ENCODE assay signal across 2 worm cellular contexts in genomic region chrII:11345570-11346029, ce11.
TF ChIP-seq lines count a peak whose summit lies in the region.

TSS of gene nduf-11 (minus strand) at chrII:11345620.

TF ChIP-seq in whole organism, L1 larva, 84 proteins besides CTCF, POLR2A, EP300 and RAD21 (continued from another document):
- no peak for TF ChIP-seq C34B4.2 (tag; optimal IDR thresholded peaks at IDR 0.05; lab: Kevin White, UChicago)
- peak; percentile 87 for TF ChIP-seq nhr-90 (tag; optimal IDR thresholded peaks at IDR 0.05; lab: Kevin White, UChicago; ENCODE audit: poor library complexity)
- peak; percentile 63 for TF ChIP-seq F16B12.6 (tag; optimal IDR thresholded peaks at IDR 0.05; lab: Kevin White, UChicago)
- TF ChIP-seq blmp-1 (tag; optimal IDR thresholded peaks at IDR 0.05; lab: Kevin White, UChicago) = peak; percentile 70
- peak; percentile 66 for TF ChIP-seq nhr-11 (tag; optimal IDR thresholded peaks at IDR 0.05; lab: Kevin White, UChicago)
- no peak for TF ChIP-seq nhr-84 (tag; optimal IDR thresholded peaks at IDR 0.05; lab: Kevin White, UChicago)
- peak; percentile 95 to 98 for TF ChIP-seq lin-35 (GFP tag; optimal IDR thresholded peaks at IDR 0.05; lab: Kevin White, UChicago)
- TF ChIP-seq fos-1 (tag; optimal IDR thresholded peaks at IDR 0.05; lab: Kevin White, UChicago) = peak; percentile 77
- TF ChIP-seq mdl-1 (tag; optimal IDR thresholded peaks at IDR 0.05; lab: Kevin White, UChicago) = peak in 1 of 2 experiments; percentile 80
- peak; percentile 45 for TF ChIP-seq aly-2 (tag; optimal IDR thresholded peaks at IDR 0.05; lab: Kevin White, UChicago)
- TF ChIP-seq egl-27 (tag; optimal IDR thresholded peaks at IDR 0.05; lab: Kevin White, UChicago) = no peak
- TF ChIP-seq zag-1 (tag; optimal IDR thresholded peaks at IDR 0.05; lab: Kevin White, UChicago) = no peak
- peak in 2 of 6 experiments; percentile 64 to 91 for TF ChIP-seq elt-3 (tag; optimal IDR thresholded peaks at IDR 0.05; lab: Kevin White, UChicago)
- peak; percentile 87 for TF ChIP-seq swsn-7 (tag; optimal IDR thresholded peaks at IDR 0.05; lab: Kevin White, UChicago)
- no peak for TF ChIP-seq ceh-63 (GFP tag; optimal IDR thresholded peaks at IDR 0.05; lab: Kevin White, UChicago)
- no peak for TF ChIP-seq hlh-17 (GFP tag; optimal IDR thresholded peaks at IDR 0.05; lab: Kevin White, UChicago; ENCODE audit: borderline replicate concordance)
- peak; percentile 23 for TF ChIP-seq fkh-10 (GFP tag; optimal IDR thresholded peaks at IDR 0.05; lab: Kevin White, UChicago)
- TF ChIP-seq ztf-4 (tag; optimal IDR thresholded peaks at IDR 0.05; lab: Kevin White, UChicago) = peak; percentile 70
- TF ChIP-seq Y116A8C.19 (tag; optimal IDR thresholded peaks at IDR 0.05; lab: Kevin White, UChicago; ENCODE audit: borderline replicate concordance) = no peak
- TF ChIP-seq C04F5.9 (tag; optimal IDR thresholded peaks at IDR 0.05; lab: Kevin White, UChicago) = peak; percentile 72

TF ChIP-seq in whole organism, young adult, 124 proteins besides CTCF, POLR2A, EP300 and RAD21 (continued from another document):
- TF ChIP-seq nhr-90 (tag; optimal IDR thresholded peaks at IDR 0.05; lab: Kevin White, UChicago) = no peak
- TF ChIP-seq mel-28 (tag; optimal IDR thresholded peaks at IDR 0.05; lab: Kevin White, UChicago; ENCODE audit: borderline replicate concordance) = no peak
- TF ChIP-seq pha-4 (tag; optimal IDR thresholded peaks at IDR 0.05; lab: Kevin White, UChicago) = no peak
- TF ChIP-seq ztf-26 (tag; optimal IDR thresholded peaks at IDR 0.05; lab: Kevin White, UChicago) = peak; percentile 34
- peak; percentile 72 for TF ChIP-seq tlf-1 (GFP tag; optimal IDR thresholded peaks at IDR 0.05; lab: Kevin White, UChicago)
- TF ChIP-seq ceh-58 (GFP tag; IDR thresholded peaks at IDR 0.05; lab: Robert Waterston, UW) = no peak
- no peak for TF ChIP-seq T26A5.8 (tag; optimal IDR thresholded peaks at IDR 0.05; lab: Kevin White, UChicago)
- no peak for TF ChIP-seq unc-62 (GFP tag; optimal IDR thresholded peaks at IDR 0.05; lab: Kevin White, UChicago)
- TF ChIP-seq D2030.7 (GFP tag; IDR thresholded peaks at IDR 0.05; lab: Robert Waterston, UW) = 0 out of 2 replicates have a peak, but pooled peaks have one; percentile 23
- no peak for TF ChIP-seq mes-4 (tag; optimal IDR thresholded peaks at IDR 0.05; lab: Kevin White, UChicago)
- TF ChIP-seq Y53F4B.3 (GFP tag; IDR thresholded peaks at IDR 0.05; lab: Robert Waterston, UW) = no peak
- TF ChIP-seq Y95B8A.8 (GFP tag; IDR thresholded peaks at IDR 0.05; lab: Robert Waterston, UW) = 0 out of 2 replicates have a peak, but pooled peaks have one; percentile 11
- TF ChIP-seq nfyb-1 (GFP tag; IDR thresholded peaks at IDR 0.05; lab: Robert Waterston, UW) = peak; percentile 79
- no peak for TF ChIP-seq him-1 (tag; optimal IDR thresholded peaks at IDR 0.05; lab: Kevin White, UChicago)
- TF ChIP-seq T07F8.4 (tag; optimal IDR thresholded peaks at IDR 0.05; lab: Kevin White, UChicago) = no peak
- no peak for TF ChIP-seq ztf-22 (GFP tag; optimal IDR thresholded peaks at IDR 0.05; lab: Kevin White, UChicago)
- TF ChIP-seq lin-54 (GFP tag; optimal IDR thresholded peaks at IDR 0.05; lab: Kevin White, UChicago) = peak; percentile 96
- peak; percentile 69 for TF ChIP-seq xnd-1 (tag; optimal IDR thresholded peaks at IDR 0.05; lab: Kevin White, UChicago)
- no peak for TF ChIP-seq ccch-3 (GFP tag; optimal IDR thresholded peaks at IDR 0.05; lab: Kevin White, UChicago)
- no peak for TF ChIP-seq nhr-120 (GFP tag; IDR thresholded peaks at IDR 0.05; lab: Robert Waterston, UW)
- TF ChIP-seq F23B12.7 (tag; optimal IDR thresholded peaks at IDR 0.05; lab: Kevin White, UChicago; ENCODE audit: insufficient read depth) = peak; percentile 74
- TF ChIP-seq bed-2 (GFP tag; IDR thresholded peaks at IDR 0.05; lab: Robert Waterston, UW) = no peak
